Worm (Caenorhabditis elegans) whole organism, L2 larva: Measurements from ENCODE around the gene phb-2.

Source experiments
- elt-3 ChIP-seq: sonication (generic microtip); optimal IDR thresholded peaks from 2 replicates; lab custom pipeline; 2017; ENCODE audit warnings: missing biosample characterization, missing genetic modification characterization
- lin-13 ChIP-seq: fragments of 150-350 bp; optimal IDR thresholded peaks from 2 replicates; lab custom pipeline; 2014; ENCODE audit warnings: missing biosample characterization, missing genetic modification reagents, missing genetic modification characterization
- snpc-4 ChIP-seq: fragments of 150-350 bp; optimal IDR thresholded peaks from 2 replicates; lab custom pipeline; 2014; ENCODE audit warnings: missing biosample characterization, missing genetic modification characterization
- unc-62 ChIP-seq: fragments of 150-350 bp; optimal IDR thresholded peaks from 2 replicates; lab custom pipeline; 2014; ENCODE audit warnings: missing biosample characterization, missing genetic modification reagents, missing genetic modification characterization

DNA sequence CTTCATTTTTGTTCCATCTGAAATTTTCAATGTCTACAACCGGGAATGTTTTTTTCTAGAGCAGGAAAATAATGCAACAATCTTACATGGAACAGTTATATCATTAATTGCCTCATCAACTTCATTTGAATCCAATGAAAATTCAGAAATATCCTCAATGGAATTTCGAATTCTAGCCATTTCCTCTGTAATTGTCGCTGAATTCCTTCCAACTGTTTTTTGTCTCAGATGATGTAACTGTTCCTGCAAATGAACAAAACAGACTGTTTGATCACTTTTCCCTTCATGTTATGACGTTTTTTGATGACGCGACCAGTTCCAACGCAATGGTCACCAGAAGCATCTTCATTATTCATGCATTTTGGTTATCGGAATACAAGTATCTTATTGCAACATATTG lies 29.7 kb upstream of the phb-2 start:
- TF ChIP-seq elt-3 (tag; lab: Kevin White, UChicago): no peak
- no peak for TF ChIP-seq unc-62 (GFP tag; lab: Kevin White, UChicago)
- TF ChIP-seq snpc-4 (tag; lab: Kevin White, UChicago): no peak
- TF ChIP-seq lin-13 (GFP tag; lab: Kevin White, UChicago): no peak
